Worm (Caenorhabditis elegans) whole organism, late embryonic: ENCODE data around the gene pak-2.
A peak's percentile ranks its signal among the peaks of the same experiment; 100 is the strongest.

Source experiments
- K02D7.2 ChIP-seq: sonication (generic microtip); optimal IDR thresholded peaks from 2 replicates; lab custom pipeline; 2017; ENCODE audit warnings: mild to moderate bottlenecking, missing genetic modification characterization, missing compliant biosample characterization
- K09A11.1 ChIP-seq: sonication (generic microtip); optimal IDR thresholded peaks from 2 replicates; lab custom pipeline; 2017; ENCODE audit warnings: antibody characterized with exemption, mild to moderate bottlenecking, missing genetic modification characterization, missing compliant biosample characterization; ENCODE audit not compliant: insufficient read depth
- T23F11.4 ChIP-seq: fragments of 200-800 bp; sonication (Bioruptor generic); optimal IDR thresholded peaks from 2 replicates; lab custom pipeline; 2018; ENCODE audit warnings: mild to moderate bottlenecking, missing genetic modification characterization, missing compliant biosample characterization
- Y22D7AL.16 ChIP-seq: sonication (generic microtip); optimal IDR thresholded peaks from 2 replicates; lab custom pipeline; 2016; ENCODE audit warnings: missing genetic modification characterization, missing compliant biosample characterization
- ahr-1 ChIP-seq: sonication (generic microtip); optimal IDR thresholded peaks from 2 replicates; lab custom pipeline; 2016; ENCODE audit warnings: missing genetic modification characterization, missing compliant biosample characterization
- ama-1 ChIP-seq: fragments of 150-350 bp; optimal IDR thresholded peaks from 2 replicates; lab custom pipeline; 2014
- ceh-14 ChIP-seq: sonication (generic microtip); optimal IDR thresholded peaks from 2 replicates; lab custom pipeline; 2016; ENCODE audit warnings: missing genotype, missing genetic modification characterization, missing compliant biosample characterization
- ceh-18 ChIP-seq: sonication (generic microtip); optimal IDR thresholded peaks from 2 replicates; lab custom pipeline; 2016; ENCODE audit warnings: missing genetic modification characterization, missing compliant biosample characterization
- ceh-30 ChIP-seq: fragments of 150-350 bp; optimal IDR thresholded peaks from 2 replicates; lab custom pipeline; 2014; ENCODE audit warnings: missing biosample characterization, missing genetic modification characterization
- ceh-31 ChIP-seq: sonication (generic microtip); optimal IDR thresholded peaks from 2 replicates; lab custom pipeline; 2016; ENCODE audit warnings: missing genetic modification characterization, missing compliant biosample characterization
- ceh-45 ChIP-seq: fragments of 200-800 bp; sonication (Bioruptor generic); IDR thresholded peaks from 2 replicates; pipeline ENCODE4 v1.3.6; 2022; ENCODE audit warnings: missing genetic modification reagents, missing genetic modification characterization, missing compliant biosample characterization
- ceh-48 ChIP-seq: sonication (generic microtip); optimal IDR thresholded peaks from 2 replicates; lab custom pipeline; 2016; ENCODE audit warnings: missing genetic modification characterization, inconsistent platforms, missing compliant biosample characterization
- ceh-6 ChIP-seq: fragments of 200-800 bp; sonication (Bioruptor generic); optimal IDR thresholded peaks from 2 replicates; lab custom pipeline; 2018; ENCODE audit warnings: mild to moderate bottlenecking, missing genetic modification characterization, missing compliant biosample characterization
- che-1 ChIP-seq: sonication (generic microtip); optimal IDR thresholded peaks from 2 replicates; lab custom pipeline; 2016; ENCODE audit warnings: mild to moderate bottlenecking, missing genetic modification characterization, missing compliant biosample characterization
- elt-2 ChIP-seq: sonication (generic microtip); optimal IDR thresholded peaks from 2 replicates; lab custom pipeline; 2016; ENCODE audit warnings: missing genetic modification reagents, missing genetic modification characterization, missing compliant biosample characterization
- hlh-13 ChIP-seq: fragments of 200-800 bp; sonication (Bioruptor generic); optimal IDR thresholded peaks from 2 replicates; lab custom pipeline; 2018; ENCODE audit warnings: mild to moderate bottlenecking, missing genetic modification characterization, missing compliant biosample characterization
- hlh-15 ChIP-seq: sonication (generic microtip); optimal IDR thresholded peaks from 2 replicates; lab custom pipeline; 2016; ENCODE audit warnings: missing genetic modification characterization, missing compliant biosample characterization
- hlh-30 ChIP-seq: sonication (generic microtip); optimal IDR thresholded peaks from 2 replicates; lab custom pipeline; 2017; ENCODE audit warnings: antibody characterized with exemption, missing genetic modification characterization, missing compliant biosample characterization; ENCODE audit not compliant: insufficient read depth
- hlh-6 ChIP-seq: sonication (generic microtip); optimal IDR thresholded peaks from 2 replicates; lab custom pipeline; 2016; ENCODE audit warnings: missing genotype, missing genetic modification characterization, missing compliant biosample characterization
- hlh-8 ChIP-seq: sonication (generic microtip); optimal IDR thresholded peaks from 2 replicates; lab custom pipeline; 2016; ENCODE audit warnings: missing genotype, missing genetic modification characterization, missing compliant biosample characterization
- lim-6 ChIP-seq: sonication (generic microtip); optimal IDR thresholded peaks from 2 replicates; lab custom pipeline; 2016; ENCODE audit warnings: missing genetic modification characterization, missing compliant biosample characterization
- lin-11 ChIP-seq: fragments of 200-800 bp; sonication (Bioruptor generic); optimal IDR thresholded peaks from 2 replicates; lab custom pipeline; 2018; ENCODE audit warnings: mild to moderate bottlenecking, missing genetic modification characterization, missing compliant biosample characterization
- mec-3 ChIP-seq: sonication (generic microtip); optimal IDR thresholded peaks from 2 replicates; lab custom pipeline; 2016; ENCODE audit warnings: borderline replicate concordance, missing genetic modification characterization, missing compliant biosample characterization
- nfya-1 ChIP-seq: sonication (generic microtip); optimal IDR thresholded peaks from 2 replicates; lab custom pipeline; 2017; ENCODE audit warnings: missing genetic modification characterization, mild to moderate bottlenecking, missing compliant biosample characterization, antibody characterized with exemption, moderate library complexity
- nhr-11 ChIP-seq: fragments of 150-350 bp; optimal IDR thresholded peaks from 2 replicates; lab custom pipeline; 2014; ENCODE audit warnings: missing biosample characterization, missing genetic modification characterization
- npax-4 ChIP-seq: sonication (generic microtip); optimal IDR thresholded peaks from 2 replicates; lab custom pipeline; 2016; ENCODE audit warnings: missing genetic modification characterization, missing compliant biosample characterization
- pat-9 ChIP-seq: fragments of 200-800 bp; sonication (Bioruptor generic); optimal IDR thresholded peaks from 2 replicates; lab custom pipeline; 2018; ENCODE audit warnings: mild to moderate bottlenecking, missing genetic modification characterization, moderate library complexity, missing compliant biosample characterization
- pax-1 ChIP-seq: fragments of 150-350 bp; optimal IDR thresholded peaks from 2 replicates; lab custom pipeline; 2014; ENCODE audit warnings: missing biosample characterization, missing genetic modification characterization
- pros-1 ChIP-seq: fragments of 150-350 bp; optimal IDR thresholded peaks from 2 replicates; lab custom pipeline; 2014; ENCODE audit warnings: missing biosample characterization, missing genetic modification reagents, missing genetic modification characterization
- ref-2 ChIP-seq: sonication (generic microtip); optimal IDR thresholded peaks from 2 replicates; lab custom pipeline; 2016; ENCODE audit warnings: missing genetic modification characterization, missing compliant biosample characterization
- rnt-1 ChIP-seq: sonication (generic microtip); optimal IDR thresholded peaks from 2 replicates; lab custom pipeline; 2016; ENCODE audit warnings: missing genetic modification characterization, missing compliant biosample characterization
- sdc-2 ChIP-seq: sonication (generic microtip); optimal IDR thresholded peaks from 2 replicates; lab custom pipeline; 2016; ENCODE audit warnings: missing genotype, missing genetic modification characterization, missing compliant biosample characterization
- sox-2 ChIP-seq: fragments of 200-800 bp; sonication (Bioruptor generic); IDR thresholded peaks from 2 replicates; pipeline ENCODE4 v1.3.6; 2022; ENCODE audit warnings: missing genetic modification reagents, missing genetic modification characterization, missing compliant biosample characterization
- syd-9 ChIP-seq: sonication (generic microtip); optimal IDR thresholded peaks from 2 replicates; lab custom pipeline; 2016; ENCODE audit warnings: mild to moderate bottlenecking, missing genetic modification characterization, moderate library complexity, missing compliant biosample characterization
- tbx-2 ChIP-seq: sonication (generic microtip); optimal IDR thresholded peaks from 2 replicates; lab custom pipeline; 2016; ENCODE audit warnings: missing genetic modification characterization, missing compliant biosample characterization
- tbx-7 ChIP-seq: sonication (generic microtip); optimal IDR thresholded peaks from 2 replicates; lab custom pipeline; 2016; ENCODE audit warnings: missing genotype, missing genetic modification characterization, missing compliant biosample characterization
- unc-42 ChIP-seq: sonication (generic microtip); optimal IDR thresholded peaks from 2 replicates; lab custom pipeline; 2016; ENCODE audit warnings: missing genotype, missing genetic modification characterization, missing compliant biosample characterization
- zip-5 ChIP-seq: sonication (generic microtip); optimal IDR thresholded peaks from 2 replicates; lab custom pipeline; 2016; ENCODE audit warnings: missing genetic modification characterization, missing compliant biosample characterization
- ztf-16 ChIP-seq: sonication (generic microtip); optimal IDR thresholded peaks from 2 replicates; lab custom pipeline; 2017; ENCODE audit warnings: missing genetic modification characterization, missing compliant biosample characterization

The pak-2 gene

DNA sequence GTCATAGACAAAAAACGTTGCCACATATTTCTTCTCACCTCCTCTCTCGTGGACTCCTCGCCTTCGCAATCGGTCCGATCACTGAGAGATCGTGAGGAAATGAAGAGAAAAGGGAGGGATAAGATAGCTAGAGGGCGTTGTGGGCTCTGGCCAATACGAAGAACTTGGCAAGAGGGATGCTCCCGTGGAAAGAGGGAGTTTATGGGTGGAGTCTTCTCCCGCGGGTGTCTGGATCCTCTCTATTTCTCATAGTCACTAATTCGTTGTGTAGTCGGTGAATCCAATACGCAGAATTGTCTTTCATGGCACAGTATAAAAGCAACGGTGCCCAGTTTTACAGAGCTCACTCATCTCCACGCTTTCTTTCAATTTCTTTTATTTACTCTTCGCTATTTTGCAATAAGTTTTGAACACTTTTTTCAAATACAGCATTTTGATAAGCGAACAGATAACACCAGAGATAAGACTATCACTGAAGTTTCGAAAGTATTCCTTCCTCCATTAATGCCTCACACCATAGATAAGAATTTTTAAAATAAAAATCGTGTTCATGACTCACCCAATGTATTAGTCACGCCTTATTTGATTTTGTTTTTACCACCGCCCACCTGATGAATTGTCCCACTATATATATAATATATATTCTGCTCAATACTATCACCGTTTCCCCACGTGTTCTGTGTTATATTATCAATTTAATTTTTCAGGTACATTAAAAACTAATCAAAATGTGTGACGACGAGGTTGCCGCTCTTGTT is 41.3 kb upstream of the pak-2 start, which contains the start of gene act-1 (continued):
- TF ChIP-seq nhr-11: no peak
- TF ChIP-seq che-1 (tag; lab: Kevin White, UChicago): no peak
- TF ChIP-seq Y22D7AL.16: no peak

DNA sequence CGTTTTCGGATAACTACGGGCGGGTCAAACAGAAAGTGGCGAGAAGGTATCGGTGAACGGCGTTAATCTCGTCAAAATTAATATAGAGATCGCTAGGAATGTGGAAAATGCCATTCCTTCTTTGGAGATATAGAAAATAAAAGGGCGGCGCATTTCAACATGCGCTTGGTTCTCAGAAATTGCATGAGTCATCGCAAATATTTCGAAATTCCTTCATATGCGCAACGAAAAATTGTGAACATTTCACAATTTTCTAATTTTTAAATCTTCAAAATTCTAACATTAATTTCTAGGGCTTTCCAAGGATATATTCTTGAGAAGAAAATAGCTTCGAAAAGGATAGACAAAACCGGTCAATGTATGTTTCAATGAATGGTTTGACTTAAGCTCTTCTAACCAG is 39.6 kb upstream of the pak-2 start:
- TF ChIP-seq T23F11.4 (GFP tag; lab: Kevin White, UChicago) (no peak), ceh-18 (tag; lab: Kevin White, UChicago) (no peak), ceh-6 (no peak), pros-1 (tag; lab: Kevin White, UChicago) (no peak), ceh-45 (GFP tag; lab: Robert Waterston, UW) (no peak), hlh-8 (tag; lab: Kevin White, UChicago) (no peak), lin-11 (tag; lab: Kevin White, UChicago) (no peak), nhr-11 (no peak), sdc-2 (tag; lab: Kevin White, UChicago) (no peak), Y22D7AL.16 (no peak), npax-4 (tag; lab: Kevin White, UChicago) (no peak), lim-6 (tag; lab: Kevin White, UChicago) (no peak), pat-9 (no peak)

DNA sequence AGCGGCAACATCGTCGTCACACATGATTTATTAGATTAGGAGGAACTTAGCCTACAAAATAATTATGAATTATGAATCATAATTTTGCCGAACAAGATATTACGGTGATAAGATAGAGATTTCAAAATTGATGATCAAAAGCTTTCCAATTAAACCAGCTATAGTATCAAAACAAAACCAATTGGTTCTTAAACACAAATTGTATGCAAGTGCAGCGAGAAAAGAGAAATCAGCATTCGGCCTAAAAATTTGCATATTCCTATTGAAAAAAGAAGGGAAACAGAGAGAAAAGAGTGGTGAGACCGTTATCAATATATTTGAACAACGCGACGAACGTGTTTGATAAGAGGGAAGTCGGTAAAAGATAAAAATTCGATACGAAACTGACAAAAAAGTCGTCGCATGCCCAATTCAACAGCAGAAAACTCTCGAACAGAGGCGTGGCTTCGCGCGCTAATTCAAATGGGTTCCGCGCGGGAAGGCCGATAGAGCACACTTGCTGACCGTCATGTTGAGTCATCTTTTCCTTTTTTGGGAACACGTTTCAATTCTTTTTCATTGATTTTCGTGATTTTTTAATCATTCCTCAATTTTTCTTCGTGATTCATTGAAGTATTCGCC is 39.0 kb upstream of the pak-2 start, which contains the start of gene act-2:
TSS of gene act-2 (minus strand) at position 51 of the 621 bp plus-strand sequence.
- TF ChIP-seq elt-2 (tag; lab: Kevin White, UChicago) (peak; percentile 91), sdc-2 (tag; lab: Kevin White, UChicago) (no peak), unc-42 (tag; lab: Kevin White, UChicago) (peak; percentile 58), nfya-1 (tag; lab: Kevin White, UChicago) (peak; percentile 40), ceh-18 (tag; lab: Kevin White, UChicago) (peak; percentile 32), ref-2 (tag; lab: Kevin White, UChicago) (no peak), ztf-16 (tag; lab: Kevin White, UChicago) (peak; percentile 12), pax-1 (tag; lab: Kevin White, UChicago) (peak; percentile 13), ceh-30 (tag; lab: Kevin White, UChicago) (no peak), rnt-1 (tag; lab: Kevin White, UChicago) (peak; percentile 26), ceh-31 (tag; lab: Kevin White, UChicago) (peak; percentile 37), tbx-2 (tag; lab: Kevin White, UChicago) (peak; percentile 53), hlh-30 (tag; lab: Kevin White, UChicago) (peak; percentile 8)

DNA sequence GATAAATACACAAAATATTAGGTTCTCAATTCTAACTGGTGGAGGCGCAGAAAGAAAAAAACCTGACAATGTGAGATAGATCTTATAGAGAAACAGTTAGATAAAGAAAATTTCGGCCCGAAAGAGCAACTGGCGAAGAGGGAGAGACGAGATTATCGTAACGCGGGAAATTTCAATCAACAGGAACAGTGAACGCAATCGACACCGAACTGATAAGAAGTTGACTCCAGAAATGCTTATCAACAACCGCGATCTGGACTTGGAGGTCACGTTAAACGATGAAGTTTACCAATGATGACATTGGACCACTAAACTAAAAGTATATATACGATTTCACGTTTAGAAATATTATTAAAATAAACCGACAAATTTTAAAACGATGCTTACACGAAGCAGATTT is 37.2 kb upstream of the pak-2 start:
- no peak for TF ChIP-seq ceh-6
- peak; percentile 23 for TF ChIP-seq ama-1 (lab: Kevin White, UChicago)
- peak; percentile 89 for TF ChIP-seq elt-2 (tag; lab: Kevin White, UChicago)
- TF ChIP-seq, all 69 proteins: peak for 2

DNA sequence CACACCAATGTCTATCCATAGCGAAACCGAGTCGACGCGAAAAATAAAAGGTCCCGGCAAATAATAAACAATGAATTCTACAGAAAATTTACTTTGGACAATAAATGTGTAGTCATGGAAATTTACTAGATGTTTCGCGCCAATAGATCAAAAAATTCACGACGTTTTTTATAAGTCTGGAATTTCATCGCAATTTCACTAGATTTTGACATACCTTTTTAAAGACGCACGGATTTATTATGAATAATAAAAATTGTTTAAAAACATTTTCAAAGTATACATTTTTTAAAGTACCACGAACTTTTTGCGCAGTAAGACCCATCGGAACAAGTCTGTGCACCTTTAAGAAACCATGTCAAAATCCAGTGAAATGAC is 36.8 kb upstream of the pak-2 start:
- TF ChIP-seq ceh-14: no peak
- TF ChIP-seq syd-9 (tag; lab: Kevin White, UChicago): no peak
- no peak for TF ChIP-seq K09A11.1
- no peak for TF ChIP-seq ceh-48
- no peak for TF ChIP-seq Y22D7AL.16
- TF ChIP-seq tbx-2 (tag; lab: Kevin White, UChicago): no peak
- TF ChIP-seq pat-9: no peak
- TF ChIP-seq hlh-6: no peak
- TF ChIP-seq lim-6 (tag; lab: Kevin White, UChicago): no peak
- no peak for TF ChIP-seq sox-2 (GFP tag; lab: Robert Waterston, UW)
- no peak for TF ChIP-seq hlh-13 (GFP tag; lab: Kevin White, UChicago)
- no peak for TF ChIP-seq zip-5 (tag; lab: Kevin White, UChicago)
- TF ChIP-seq mec-3: no peak
- no peak for TF ChIP-seq ceh-30 (tag; lab: Kevin White, UChicago)
- no peak for TF ChIP-seq elt-2 (tag; lab: Kevin White, UChicago)
- no peak for TF ChIP-seq tbx-7
- no peak for TF ChIP-seq ceh-18 (tag; lab: Kevin White, UChicago)
- TF ChIP-seq ahr-1: no peak
- TF ChIP-seq hlh-15 (tag; lab: Kevin White, UChicago): no peak
- no peak for TF ChIP-seq K02D7.2
